Worm (Caenorhabditis elegans) whole organism, L3 larva: ENCODE measurements around the gene K08D8.7.

ENCODE experiments used
- aly-2 ChIP-seq: fragments of 150-350 bp; optimal IDR thresholded peaks from 2 replicates; lab custom pipeline; 2014; ENCODE audit warnings: missing biosample characterization, missing genetic modification characterization
- fkh-2 ChIP-seq: fragments of 150-350 bp; optimal IDR thresholded peaks from 2 replicates; lab custom pipeline; 2014; ENCODE audit warnings: missing biosample characterization, missing genetic modification reagents, missing genetic modification characterization
- nhr-25 ChIP-seq: sonication (generic microtip); optimal IDR thresholded peaks from 2 replicates; lab custom pipeline; 2017; ENCODE audit warnings: missing biosample characterization, missing genetic modification characterization
- sea-2 ChIP-seq: fragments of 150-350 bp; sonication (generic microtip); optimal IDR thresholded peaks from 4 replicates; lab custom pipeline; 2014; ENCODE audit warnings: missing biosample characterization, missing genetic modification reagents, missing genetic modification characterization

DNA sequence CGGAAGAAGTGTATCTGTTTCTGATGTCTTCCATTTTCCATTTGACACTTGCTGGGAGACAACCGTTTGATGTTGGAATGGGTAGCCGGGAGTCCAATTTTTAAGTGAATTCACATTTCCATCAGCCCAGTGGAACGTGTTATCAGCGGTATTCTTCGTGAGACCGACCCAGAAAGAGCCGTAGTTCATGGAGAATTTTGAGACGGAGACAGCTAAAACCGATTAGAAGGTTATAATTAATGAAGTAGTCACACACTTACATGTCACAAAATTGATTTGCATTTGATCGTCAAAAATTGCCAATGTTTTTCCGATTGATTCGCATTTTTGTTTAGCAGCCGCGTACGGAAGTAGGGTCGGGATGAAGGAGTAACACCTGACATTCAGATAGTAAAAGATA, 27.2 kb upstream of the K08D8.7 start:
- TF ChIP-seq fkh-2 (no peak), aly-2 (no peak), nhr-25 (no peak), sea-2 (GFP tag; lab: Kevin White, UChicago) (no peak)
